Worm (Caenorhabditis elegans) whole organism, L1 larva: ENCODE data around the gene nas-28.

ENCODE experiments used
- C16A3.4 ChIP-seq: fragments of 150-350 bp; optimal IDR thresholded peaks from 2 replicates; lab custom pipeline; 2014; ENCODE audit warnings: missing biosample characterization, missing genetic modification characterization
- F16B12.6 ChIP-seq: fragments of 150-350 bp; optimal IDR thresholded peaks from 2 replicates; lab custom pipeline; 2014; ENCODE audit warnings: missing biosample characterization, missing genetic modification characterization
- alr-1 ChIP-seq: fragments of 200-800 bp; sonication (Bioruptor generic); optimal IDR thresholded peaks from 2 replicates; lab custom pipeline; 2018; ENCODE audit warnings: borderline replicate concordance, mild to moderate bottlenecking, missing genetic modification characterization, missing compliant biosample characterization
- aly-2 ChIP-seq: fragments of 150-350 bp; optimal IDR thresholded peaks from 2 replicates; lab custom pipeline; 2014; ENCODE audit warnings: missing biosample characterization, missing genetic modification characterization
- ama-1 ChIP-seq: fragments of 150-350 bp; optimal IDR thresholded peaks from 2 replicates; lab custom pipeline; 2014
- ceh-63 ChIP-seq: fragments of 200-800 bp; sonication (Bioruptor generic); optimal IDR thresholded peaks from 2 replicates; lab custom pipeline; 2018; ENCODE audit warnings: mild to moderate bottlenecking, missing genetic modification characterization, missing compliant biosample characterization
- ceh-8 ChIP-seq: fragments of 200-800 bp; sonication (Bioruptor generic); optimal IDR thresholded peaks from 2 replicates; lab custom pipeline; 2018; ENCODE audit warnings: mild to moderate bottlenecking, missing genetic modification characterization, moderate library complexity, missing compliant biosample characterization
- ceh-82 ChIP-seq, 3 experiments: fragments of 150-350 bp in 1 of 3; sonication (generic microtip) in 2 of 3; optimal IDR thresholded peaks; 2 replicates each; lab custom pipeline; 2014 to 2017; ENCODE audit warnings: missing biosample characterization in 3 of 3, missing genetic modification characterization in 3 of 3
- ces-1 ChIP-seq: fragments of 150-350 bp; optimal IDR thresholded peaks from 2 replicates; lab custom pipeline; 2014; ENCODE audit warnings: missing biosample characterization, missing genetic modification reagents, missing genetic modification characterization
- dpl-1 ChIP-seq, 3 experiments: fragments of 150-350 bp in 2 of 3; sonication (generic microtip) in 1 of 3; optimal IDR thresholded peaks; 2 replicates each; lab custom pipeline; 2014 to 2017; ENCODE audit warnings: missing biosample characterization in 3 of 3, missing genetic modification characterization in 3 of 3, missing genetic modification reagents in 3 of 3
- dsc-1 ChIP-seq: sonication (generic microtip); optimal IDR thresholded peaks from 2 replicates; lab custom pipeline; 2016; ENCODE audit warnings: mild to moderate bottlenecking, missing genetic modification characterization, missing compliant biosample characterization
- efl-1 ChIP-seq, 4 experiments: fragments of 150-350 bp; optimal IDR thresholded peaks in 3 of 4; peaks in 1 of 4; 1 replicate in 1 of 4; 2 replicates in 3 of 4; lab custom pipeline; 2014; ENCODE audit warnings: missing biosample characterization in 2 of 4, missing genetic modification characterization in 2 of 4, missing genetic modification reagents in 2 of 4
- efl-3 ChIP-seq: fragments of 200-800 bp; sonication (Bioruptor generic); optimal IDR thresholded peaks from 2 replicates; lab custom pipeline; 2018; ENCODE audit warnings: mild to moderate bottlenecking, missing genetic modification characterization, missing compliant biosample characterization
- egl-13 ChIP-seq: sonication (generic microtip); optimal IDR thresholded peaks from 2 replicates; lab custom pipeline; 2016; ENCODE audit warnings: missing genotype, missing genetic modification reagents, missing genetic modification characterization, missing compliant biosample characterization
- egl-27 ChIP-seq, 2 experiments: fragments of 150-350 bp in 1 of 2; sonication (generic microtip); optimal IDR thresholded peaks; 3 replicates each; lab custom pipeline; 2017 to 2018; ENCODE audit warnings: missing biosample characterization in 2 of 2, missing genetic modification characterization in 2 of 2, missing genetic modification reagents in 2 of 2
- elt-2 ChIP-seq: sonication (generic microtip); optimal IDR thresholded peaks from 2 replicates; lab custom pipeline; 2016; ENCODE audit warnings: missing genetic modification characterization, mild to moderate bottlenecking, inconsistent platforms, missing compliant biosample characterization, missing genetic modification reagents
- elt-3 ChIP-seq, 6 experiments: fragments of 150-350 bp in 1 of 6; sonication (generic microtip); optimal IDR thresholded peaks; 2 replicates each; lab custom pipeline; 2017 to 2018; ENCODE audit warnings: missing biosample characterization in 6 of 6, missing genetic modification characterization in 6 of 6, inconsistent platforms in 1 of 6
- fkh-10 ChIP-seq: sonication (generic microtip); optimal IDR thresholded peaks from 2 replicates; lab custom pipeline; 2017; ENCODE audit warnings: missing biosample characterization, missing genetic modification reagents, missing genetic modification characterization
- fkh-4 ChIP-seq: sonication (generic microtip); optimal IDR thresholded peaks from 2 replicates; lab custom pipeline; 2016; ENCODE audit warnings: missing compliant biosample characterization, missing genetic modification characterization, borderline replicate concordance
- fkh-8 ChIP-seq: sonication (generic microtip); optimal IDR thresholded peaks from 2 replicates; lab custom pipeline; 2016; ENCODE audit warnings: mild to moderate bottlenecking, missing genetic modification characterization, missing compliant biosample characterization
- fos-1 ChIP-seq: fragments of 150-350 bp; optimal IDR thresholded peaks from 2 replicates; lab custom pipeline; 2014; ENCODE audit warnings: missing biosample characterization, missing genetic modification characterization
- hlh-17 ChIP-seq: fragments of 200-800 bp; sonication (Bioruptor generic); optimal IDR thresholded peaks from 2 replicates; lab custom pipeline; 2018; ENCODE audit warnings: missing genetic modification characterization, mild to moderate bottlenecking, missing compliant biosample characterization, moderate library complexity, borderline replicate concordance
- hlh-4 ChIP-seq: sonication (generic microtip); optimal IDR thresholded peaks from 2 replicates; lab custom pipeline; 2016; ENCODE audit warnings: mild to moderate bottlenecking, missing genetic modification characterization, missing compliant biosample characterization
- lin-14 ChIP-seq: fragments of 200-800 bp; sonication (Bioruptor generic); optimal IDR thresholded peaks from 2 replicates; lab custom pipeline; 2018; ENCODE audit warnings: mild to moderate bottlenecking, missing genetic modification characterization, moderate library complexity, missing compliant biosample characterization
- lin-15B ChIP-seq: fragments of 150-350 bp; sonication (generic microtip); optimal IDR thresholded peaks from 3 replicates; lab custom pipeline; 2014; ENCODE audit warnings: missing biosample characterization, missing genetic modification characterization
- lin-35 ChIP-seq, 2 experiments: fragments of 150-350 bp; optimal IDR thresholded peaks; 2 replicates each; lab custom pipeline; 2014; ENCODE audit warnings: missing biosample characterization in 2 of 2, missing genetic modification characterization in 2 of 2, missing genetic modification reagents in 2 of 2
- lin-39 ChIP-seq: fragments of 150-350 bp; optimal IDR thresholded peaks from 2 replicates; lab custom pipeline; 2014; ENCODE audit warnings: missing biosample characterization, missing genetic modification reagents, missing genetic modification characterization
- lsy-2 ChIP-seq, 2 experiments: fragments of 150-350 bp; optimal IDR thresholded peaks; 2 replicates each; lab custom pipeline; 2014; ENCODE audit warnings: missing biosample characterization in 2 of 2, missing genetic modification characterization in 2 of 2
- mdl-1 ChIP-seq, 2 experiments: fragments of 150-350 bp; optimal IDR thresholded peaks; 2 replicates each; lab custom pipeline; 2014 to 2017; ENCODE audit warnings: missing biosample characterization in 2 of 2, missing genetic modification characterization in 2 of 2, inconsistent platforms in 1 of 2
- mep-1 ChIP-seq: fragments of 150-350 bp; optimal IDR thresholded peaks from 2 replicates; lab custom pipeline; 2014; ENCODE audit warnings: missing biosample characterization, missing genetic modification characterization
- nhr-11 ChIP-seq: fragments of 150-350 bp; optimal IDR thresholded peaks from 2 replicates; lab custom pipeline; 2014; ENCODE audit warnings: missing biosample characterization, missing genetic modification characterization
- nhr-12 ChIP-seq: sonication (generic microtip); optimal IDR thresholded peaks from 2 replicates; lab custom pipeline; 2017; ENCODE audit warnings: missing biosample characterization, missing genetic modification characterization
- nhr-19 ChIP-seq: fragments of 200-800 bp; sonication (Bioruptor generic); conservative IDR thresholded peaks from 2 replicates; pipeline ENCODE4 v1.3.6; 2022; ENCODE audit warnings: missing genetic modification characterization, missing compliant biosample characterization
- nhr-20 ChIP-seq: sonication (generic microtip); optimal IDR thresholded peaks from 2 replicates; lab custom pipeline; 2016; ENCODE audit warnings: mild to moderate bottlenecking, missing genetic modification characterization, missing compliant biosample characterization
- nhr-47 ChIP-seq: sonication (generic microtip); optimal IDR thresholded peaks from 2 replicates; lab custom pipeline; 2016; ENCODE audit warnings: mild to moderate bottlenecking, missing genetic modification characterization, moderate library complexity, missing compliant biosample characterization
- nhr-71 ChIP-seq: sonication (generic microtip); optimal IDR thresholded peaks from 2 replicates; lab custom pipeline; 2016; ENCODE audit warnings: mild to moderate bottlenecking, missing genetic modification characterization, moderate library complexity, missing compliant biosample characterization
- nhr-76 ChIP-seq: sonication (generic microtip); optimal IDR thresholded peaks from 2 replicates; lab custom pipeline; 2017; ENCODE audit warnings: missing biosample characterization, missing genetic modification characterization
- nhr-77 ChIP-seq: fragments of 150-350 bp; optimal IDR thresholded peaks from 2 replicates; lab custom pipeline; 2014; ENCODE audit warnings: missing biosample characterization, missing genetic modification characterization
- nhr-85 ChIP-seq: sonication (generic microtip); peaks from one replicate; lab custom pipeline; 2016; ENCODE audit warnings: missing genetic modification characterization, inconsistent platforms, missing compliant biosample characterization
- pag-3 ChIP-seq: sonication (generic microtip); optimal IDR thresholded peaks from 2 replicates; lab custom pipeline; 2017; ENCODE audit warnings: missing genetic modification characterization, mild to moderate bottlenecking, missing compliant biosample characterization, antibody characterized with exemption, borderline replicate concordance; ENCODE audit not compliant: insufficient read depth
- pqm-1 ChIP-seq: sonication (generic microtip); optimal IDR thresholded peaks from 3 replicates; lab custom pipeline; 2017; ENCODE audit warnings: missing biosample characterization, missing genetic modification characterization
- rnt-1 ChIP-seq: sonication (generic microtip); optimal IDR thresholded peaks from 2 replicates; lab custom pipeline; 2016; ENCODE audit warnings: mild to moderate bottlenecking, missing genetic modification characterization, moderate library complexity, missing compliant biosample characterization
- sptf-1 ChIP-seq: fragments of 150-350 bp; optimal IDR thresholded peaks from 2 replicates; lab custom pipeline; 2014; ENCODE audit warnings: missing biosample characterization, missing genetic modification characterization
- sup-37 ChIP-seq: fragments of 200-800 bp; sonication (Bioruptor generic); optimal IDR thresholded peaks from 2 replicates; lab custom pipeline; 2018; ENCODE audit warnings: mild to moderate bottlenecking, missing genetic modification characterization, missing compliant biosample characterization
- tlp-1 ChIP-seq: fragments of 150-350 bp; optimal IDR thresholded peaks from 2 replicates; lab custom pipeline; 2014; ENCODE audit warnings: missing biosample characterization, missing genetic modification characterization
- unc-130 ChIP-seq: fragments of 150-350 bp; optimal IDR thresholded peaks from 2 replicates; lab custom pipeline; 2017; ENCODE audit warnings: missing biosample characterization, missing genetic modification characterization, inconsistent platforms
- unc-86 ChIP-seq: sonication (generic microtip); optimal IDR thresholded peaks from 2 replicates; lab custom pipeline; 2016; ENCODE audit warnings: missing genetic modification characterization, missing compliant biosample characterization
- xbp-1 ChIP-seq: sonication (generic microtip); optimal IDR thresholded peaks from 2 replicates; lab custom pipeline; 2016; ENCODE audit warnings: missing genetic modification characterization, missing compliant biosample characterization
- ztf-4 ChIP-seq: fragments of 150-350 bp; optimal IDR thresholded peaks from 2 replicates; lab custom pipeline; 2014; ENCODE audit warnings: missing biosample characterization, missing genetic modification characterization

nas-28 gene

DNA sequence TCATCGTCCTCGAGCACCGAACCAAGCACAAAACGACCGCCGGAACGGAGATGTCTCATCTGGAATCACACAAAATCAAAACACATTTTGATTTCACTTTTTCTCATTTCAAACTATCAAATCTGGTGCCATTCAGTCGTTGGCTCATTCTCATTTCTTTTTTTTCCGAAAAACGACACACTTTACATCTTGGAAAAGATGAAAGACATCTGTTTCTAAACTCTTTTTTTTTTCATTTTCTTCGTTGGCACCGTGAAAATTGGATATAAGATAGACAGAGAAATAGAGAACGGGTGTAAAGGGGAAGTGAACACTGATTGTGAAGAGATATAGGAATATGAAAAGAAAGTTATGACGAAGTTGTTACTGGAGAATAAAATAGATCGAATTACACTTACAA is 27.2 kb downstream of the nas-28 start:
- TF ChIP-seq ceh-63: no peak
- no peak for TF ChIP-seq rnt-1 (tag; lab: Kevin White, UChicago)
- peak; percentile 20 for TF ChIP-seq nhr-71
- no peak for TF ChIP-seq lin-15B (tag; lab: Kevin White, UChicago)
- peak in 1 of 2 experiments; percentile 31 for TF ChIP-seq lsy-2 (tag; optimal IDR thresholded peaks at IDR 0.05; lab: Kevin White, UChicago)
- TF ChIP-seq mep-1: peak; percentile 15
- TF ChIP-seq sup-37: no peak
- no peak for TF ChIP-seq fos-1 (tag; lab: Kevin White, UChicago)
- no peak for TF ChIP-seq ces-1
- TF ChIP-seq lin-39 (tag; lab: Kevin White, UChicago): no peak
- no peak for TF ChIP-seq ztf-4 (tag; lab: Kevin White, UChicago)
- TF ChIP-seq fkh-4 (tag; lab: Kevin White, UChicago): peak; percentile 66
- no peak for TF ChIP-seq C16A3.4 (tag; lab: Kevin White, UChicago)
- TF ChIP-seq elt-3 (tag; optimal IDR thresholded peaks at IDR 0.05; lab: Kevin White, UChicago): no peak
- no peak for TF ChIP-seq nhr-85 (tag; lab: Kevin White, UChicago)
- TF ChIP-seq F16B12.6 (tag; lab: Kevin White, UChicago): no peak
- TF ChIP-seq ceh-8 (GFP tag; lab: Kevin White, UChicago): no peak
- peak; percentile 93 for TF ChIP-seq dsc-1 (tag; lab: Kevin White, UChicago)
- no peak for TF ChIP-seq alr-1 (tag; lab: Kevin White, UChicago)
- TF ChIP-seq egl-27 (tag; optimal IDR thresholded peaks at IDR 0.05; lab: Kevin White, UChicago): no peak
- TF ChIP-seq lin-14: peak; percentile 65
- TF ChIP-seq ama-1 (lab: Kevin White, UChicago): no peak
- peak; percentile 95 for TF ChIP-seq pag-3
- TF ChIP-seq nhr-20 (tag; lab: Kevin White, UChicago): no peak
- TF ChIP-seq unc-86 (tag; lab: Kevin White, UChicago): no peak
- TF ChIP-seq hlh-4 (tag; lab: Kevin White, UChicago): no peak
- no peak for TF ChIP-seq nhr-12 (tag; lab: Kevin White, UChicago)
- no peak for TF ChIP-seq mdl-1 (tag; optimal IDR thresholded peaks at IDR 0.05; lab: Kevin White, UChicago)
- TF ChIP-seq ceh-82 (tag; optimal IDR thresholded peaks at IDR 0.05; lab: Kevin White, UChicago): no peak
- no peak for TF ChIP-seq egl-13 (tag; lab: Kevin White, UChicago)
- TF ChIP-seq nhr-77: no peak
- no peak for TF ChIP-seq sptf-1
- no peak for TF ChIP-seq hlh-17

DNA sequence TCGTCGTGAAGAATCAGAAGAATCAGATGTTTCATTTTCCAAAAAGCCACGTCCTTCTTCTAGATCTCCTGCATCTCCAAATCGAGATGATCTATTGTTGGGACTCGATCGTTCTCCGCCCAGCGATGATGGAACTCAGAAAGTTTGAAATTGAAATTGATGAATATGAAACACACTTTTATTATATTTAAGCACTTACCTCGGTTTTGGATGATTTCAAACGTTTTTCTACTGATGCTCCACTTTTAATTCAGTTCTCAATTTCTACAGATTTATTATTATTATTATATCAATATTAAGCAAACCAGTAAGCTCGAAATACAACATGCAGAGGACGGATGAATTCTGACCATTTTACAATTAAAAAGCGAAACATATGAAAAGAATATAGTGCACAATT is 28.4 kb downstream of the nas-28 start:
- TF ChIP-seq efl-1 (optimal IDR thresholded peaks at IDR 0.05; lab: Kevin White, UChicago): no peak
- TF ChIP-seq efl-1 (GFP tag; optimal IDR thresholded peaks at IDR 0.05 in 1 of 2; lab: Kevin White, UChicago): peak in 1 of 2 experiments; percentile 4
- no peak for TF ChIP-seq tlp-1 (tag; lab: Kevin White, UChicago)

DNA sequence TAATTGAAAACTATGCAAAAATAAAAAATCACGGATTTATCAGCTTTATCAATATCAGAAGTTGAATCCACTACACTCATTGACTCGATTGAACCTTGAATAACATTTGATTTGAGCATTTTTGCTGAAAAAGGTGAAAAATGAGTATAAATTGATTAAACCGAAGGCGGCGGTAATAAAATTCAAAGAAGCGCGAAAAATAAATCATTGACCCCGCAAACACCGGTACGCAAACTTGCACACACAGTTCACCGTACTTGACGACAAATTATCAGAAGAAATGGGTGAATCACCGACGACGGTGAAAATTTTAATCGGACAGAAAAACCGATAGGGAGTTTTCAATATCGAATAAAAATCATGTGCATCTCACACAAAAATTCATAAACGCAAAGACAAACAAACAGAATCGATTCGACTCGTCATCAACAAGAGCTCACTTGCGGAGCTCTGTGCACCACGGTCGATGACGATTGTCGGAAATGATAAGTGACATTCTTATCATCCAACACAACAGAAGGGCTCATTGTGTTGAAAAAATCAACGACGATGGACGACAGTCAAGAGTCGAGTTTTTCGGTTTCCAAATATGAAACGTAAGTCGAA is 33.4 kb downstream of the nas-28 start, which contains the start of the genes wht-7 and Y42G9A.1:
Gene wht-7, minus strand, starts transcription at position 131 of the 606 bp plus-strand sequence.
Gene Y42G9A.1, plus strand, starts transcription at position 495 of the 606 bp plus-strand sequence.
- no peak for TF ChIP-seq fkh-10 (GFP tag; lab: Kevin White, UChicago)
- peak in 1 of 2 experiments; percentile 18 for TF ChIP-seq efl-1 (optimal IDR thresholded peaks at IDR 0.05; lab: Kevin White, UChicago)
- TF ChIP-seq efl-1 (GFP tag; optimal IDR thresholded peaks at IDR 0.05 in 1 of 2; lab: Kevin White, UChicago): peak in 1 of 2 experiments; percentile 45
- TF ChIP-seq unc-130 (tag; lab: Kevin White, UChicago): no peak
- TF ChIP-seq hlh-4 (tag; lab: Kevin White, UChicago): no peak
- TF ChIP-seq nhr-47: no peak
- TF ChIP-seq rnt-1 (tag; lab: Kevin White, UChicago): no peak
- TF ChIP-seq nhr-85 (tag; lab: Kevin White, UChicago): no peak
- no peak for TF ChIP-seq dpl-1 (GFP tag; optimal IDR thresholded peaks at IDR 0.05; lab: Kevin White, UChicago)
- TF ChIP-seq lin-35 (GFP tag; optimal IDR thresholded peaks at IDR 0.05; lab: Kevin White, UChicago): peak in 1 of 2 experiments; percentile 26
- no peak for TF ChIP-seq nhr-77
- TF ChIP-seq nhr-11 (tag; lab: Kevin White, UChicago): no peak
- TF ChIP-seq nhr-19 (GFP tag; lab: Robert Waterston, UW): no peak
- no peak for TF ChIP-seq pqm-1
- no peak for TF ChIP-seq fkh-8 (tag; lab: Kevin White, UChicago)
- no peak for TF ChIP-seq xbp-1 (tag; lab: Kevin White, UChicago)
- TF ChIP-seq hlh-17: no peak
- TF ChIP-seq efl-3 (GFP tag; lab: Kevin White, UChicago): no peak
- peak; percentile 49 for TF ChIP-seq elt-2 (tag; lab: Kevin White, UChicago)
- no peak for TF ChIP-seq aly-2 (tag; lab: Kevin White, UChicago)
- no peak for TF ChIP-seq C16A3.4 (tag; lab: Kevin White, UChicago)
- TF ChIP-seq nhr-76 (tag; lab: Kevin White, UChicago): no peak
- no peak for TF ChIP-seq alr-1 (tag; lab: Kevin White, UChicago)
